Fruit fly (Drosophila melanogaster) whole organism, embryonic: ENCODE data around the gene ph-d.

Experiments used
- Adf1 ChIP-seq: fragments of 200-800 bp; sonication (Bioruptor generic); IDR thresholded peaks from 2 replicates; pipeline ENCODE4 v1.3.6; 2022; ENCODE audit warnings: missing biosample characterization, missing genetic modification characterization
- Antp ChIP-seq: fragments of 200-800 bp; sonication (Bioruptor generic); optimal IDR thresholded peaks from 3 replicates; lab custom pipeline; 2016; ENCODE audit warnings: missing biosample characterization, missing genetic modification characterization
- BtbVII ChIP-seq: fragments of 200-800 bp; sonication (Bioruptor generic); optimal IDR thresholded peaks from 3 replicates; lab custom pipeline; 2017; ENCODE audit warnings: missing biosample characterization, mild to moderate bottlenecking, missing genetic modification characterization
- CG10147 ChIP-seq: fragments of 200-800 bp; sonication (Bioruptor generic); optimal IDR thresholded peaks from 2 replicates; lab custom pipeline; 2019; ENCODE audit warnings: missing biosample characterization, mild to moderate bottlenecking, missing genetic modification characterization, moderate library complexity
- CG1024 ChIP-seq: fragments of 200-800 bp; sonication (Bioruptor generic); IDR thresholded peaks from 2 replicates; pipeline ENCODE4 v1.3.6; 2022; ENCODE audit warnings: missing biosample characterization, missing genetic modification characterization
- CG10321 ChIP-seq: fragments of 200-800 bp; sonication (Bioruptor generic); IDR thresholded peaks from 2 replicates; pipeline ENCODE4 v1.3.6; 2022; ENCODE audit warnings: missing biosample characterization, missing genetic modification characterization
- CG10431 ChIP-seq: fragments of 200-800 bp; sonication (Bioruptor generic); optimal IDR thresholded peaks from 3 replicates; lab custom pipeline; 2018; ENCODE audit warnings: missing biosample characterization, mild to moderate bottlenecking, missing genetic modification characterization
- CG10543 ChIP-seq: fragments of 200-800 bp; sonication (Bioruptor generic); optimal IDR thresholded peaks from 3 replicates; lab custom pipeline; 2017; ENCODE audit warnings: missing biosample characterization, mild to moderate bottlenecking, missing genetic modification characterization, moderate library complexity
- CG11093 ChIP-seq: fragments of 200-800 bp; sonication (Bioruptor generic); IDR thresholded peaks from 3 replicates; pipeline ENCODE4 v1.3.6; 2022; ENCODE audit warnings: missing biosample characterization, missing genetic modification characterization
- CG11398 ChIP-seq: fragments of 200-800 bp; sonication (Bioruptor generic); optimal IDR thresholded peaks from 2 replicates; lab custom pipeline; 2016; ENCODE audit warnings: missing biosample characterization, missing genetic modification characterization
- CG12659 ChIP-seq: fragments of 200-800 bp; sonication (Bioruptor generic); optimal IDR thresholded peaks from 3 replicates; lab custom pipeline; 2017; ENCODE audit warnings: mild to moderate bottlenecking, missing biosample characterization, missing genetic modification reagents, missing genetic modification characterization
- CG18262 ChIP-seq: fragments of 200-800 bp; optimal IDR thresholded peaks from 3 replicates; lab custom pipeline; 2019; ENCODE audit warnings: missing biosample characterization, mild to moderate bottlenecking, missing genetic modification characterization, moderate library complexity
- CG18619 ChIP-seq: fragments of 200-800 bp; sonication (Bioruptor generic); optimal IDR thresholded peaks from 3 replicates; lab custom pipeline; 2017; ENCODE audit warnings: missing biosample characterization, mild to moderate bottlenecking, missing genetic modification characterization
- CG3065 ChIP-seq: fragments of 200-800 bp; sonication (Bioruptor generic); optimal IDR thresholded peaks from 2 replicates; lab custom pipeline; 2016; ENCODE audit warnings: missing biosample characterization, missing genetic modification characterization
- CG31365 ChIP-seq: fragments of 200-800 bp; sonication (Bioruptor generic); optimal IDR thresholded peaks from 2 replicates; lab custom pipeline; 2018; ENCODE audit warnings: missing biosample characterization, mild to moderate bottlenecking, missing genetic modification characterization
- CG32772 ChIP-seq: fragments of 200-800 bp; sonication (Bioruptor generic); IDR thresholded peaks from 2 replicates; pipeline ENCODE4 v1.3.6; 2022; ENCODE audit warnings: missing biosample characterization, missing genetic modification characterization
- CG3281 ChIP-seq: fragments of 200-800 bp; sonication (Bioruptor generic); optimal IDR thresholded peaks from 3 replicates; lab custom pipeline; 2017; ENCODE audit warnings: missing biosample characterization, mild to moderate bottlenecking, missing genetic modification characterization
- CG3407 ChIP-seq: fragments of 200-800 bp; sonication (Bioruptor generic); optimal IDR thresholded peaks from 2 replicates; lab custom pipeline; 2018; ENCODE audit warnings: missing biosample characterization, mild to moderate bottlenecking, missing genetic modification characterization
- CG4820 ChIP-seq: fragments of 200-800 bp; sonication (Bioruptor generic); optimal IDR thresholded peaks from 3 replicates; lab custom pipeline; 2016; ENCODE audit warnings: missing biosample characterization, missing genetic modification characterization
- CG4854 ChIP-seq: fragments of 200-800 bp; sonication (Bioruptor generic); optimal IDR thresholded peaks from 2 replicates; lab custom pipeline; 2016; ENCODE audit warnings: missing biosample characterization, missing genetic modification characterization, inconsistent platforms
- CG6654 ChIP-seq: fragments of 200-800 bp; sonication (Bioruptor generic); optimal IDR thresholded peaks from 2 replicates; lab custom pipeline; 2017; ENCODE audit warnings: missing biosample characterization, mild to moderate bottlenecking, missing genetic modification characterization
- CG7357 ChIP-seq: fragments of 200-800 bp; sonication (Bioruptor generic); IDR thresholded peaks from 3 replicates; pipeline ENCODE4 v1.3.6; 2022; ENCODE audit warnings: missing biosample characterization, missing genetic modification characterization
- CG7839 ChIP-seq: fragments of 200-800 bp; sonication (Bioruptor generic); optimal IDR thresholded peaks from 3 replicates; lab custom pipeline; 2018; ENCODE audit warnings: missing biosample characterization, mild to moderate bottlenecking, missing genetic modification characterization, moderate library complexity
- ERR ChIP-seq: fragments of 200-800 bp; sonication (Bioruptor generic); optimal IDR thresholded peaks from 2 replicates; lab custom pipeline; 2016; ENCODE audit warnings: missing biosample characterization, missing genetic modification characterization
- Gsc ChIP-seq: fragments of 200-800 bp; sonication (Bioruptor generic); IDR thresholded peaks from 2 replicates; pipeline ENCODE4 v1.3.6; 2022; ENCODE audit warnings: missing biosample characterization, missing genetic modification characterization
- H2.0 ChIP-seq: fragments of 200-800 bp; sonication (Bioruptor generic); IDR thresholded peaks from 2 replicates; pipeline ENCODE4 v1.3.6; 2022; ENCODE audit warnings: missing biosample characterization, missing genetic modification characterization
- HHEX ChIP-seq: fragments of 200-800 bp; sonication (Bioruptor generic); optimal IDR thresholded peaks from 3 replicates; lab custom pipeline; 2017; ENCODE audit warnings: missing biosample characterization, mild to moderate bottlenecking, missing genetic modification characterization, missing genetic modification reagents
- HLH3B ChIP-seq: fragments of 200-800 bp; sonication (Bioruptor generic); IDR thresholded peaks from 2 replicates; pipeline ENCODE4 v1.3.6; 2022; ENCODE audit warnings: missing biosample characterization, missing genetic modification characterization
- HLH54F ChIP-seq: fragments of 200-800 bp; sonication (Bioruptor generic); optimal IDR thresholded peaks from 3 replicates; lab custom pipeline; 2016; ENCODE audit warnings: missing biosample characterization, missing genetic modification characterization
- Neu2 ChIP-seq: fragments of 200-800 bp; sonication (Bioruptor generic); optimal IDR thresholded peaks from 3 replicates; lab custom pipeline; 2016; ENCODE audit warnings: missing biosample characterization, missing genetic modification characterization, borderline replicate concordance
- Rfx ChIP-seq: fragments of 200-800 bp; sonication (Bioruptor generic); IDR thresholded peaks from 2 replicates; pipeline ENCODE4 v1.3.6; 2022; ENCODE audit warnings: missing biosample characterization, missing genetic modification characterization
- Usf ChIP-seq: fragments of 200-800 bp; sonication (Bioruptor generic); optimal IDR thresholded peaks from 2 replicates; lab custom pipeline; 2017; ENCODE audit warnings: missing genotype, missing biosample characterization, missing genetic modification characterization
- Vsx1 ChIP-seq: fragments of 200-800 bp; sonication (Bioruptor generic); optimal IDR thresholded peaks from 2 replicates; lab custom pipeline; 2017; ENCODE audit warnings: missing biosample characterization, mild to moderate bottlenecking, missing genetic modification characterization, missing genetic modification reagents
- ac ChIP-seq: fragments of 200-800 bp; sonication (Bioruptor generic); optimal IDR thresholded peaks from 3 replicates; lab custom pipeline; 2017; ENCODE audit warnings: missing biosample characterization, mild to moderate bottlenecking, missing genetic modification characterization
- aop ChIP-seq: fragments of 200-800 bp; sonication (Bioruptor generic); IDR thresholded peaks from 2 replicates; pipeline ENCODE4 v1.3.6; 2022; ENCODE audit warnings: missing biosample characterization, missing genetic modification characterization
- bab2 ChIP-seq: fragments of 200-800 bp; sonication (Bioruptor generic); optimal IDR thresholded peaks from 2 replicates; lab custom pipeline; 2016; ENCODE audit warnings: missing biosample characterization, missing genetic modification characterization
- cg ChIP-seq: fragments of 200-800 bp; sonication (Bioruptor generic); optimal IDR thresholded peaks from 3 replicates; lab custom pipeline; 2019; ENCODE audit warnings: missing biosample characterization, mild to moderate bottlenecking, missing genetic modification characterization, moderate library complexity
- chif ChIP-seq, 2 experiments: fragments of 200-800 bp; sonication (Bioruptor generic); optimal IDR thresholded peaks; 3 replicates each; lab custom pipeline; 2016; ENCODE audit warnings: missing biosample characterization in 2 of 2, missing genetic modification characterization in 2 of 2
- corto ChIP-seq: fragments of 200-800 bp; sonication (Bioruptor generic); optimal IDR thresholded peaks from 2 replicates; lab custom pipeline; 2016; ENCODE audit warnings: missing biosample characterization, mild to moderate bottlenecking, missing genetic modification characterization, moderate library complexity
- dati ChIP-seq: fragments of 200-800 bp; sonication (Bioruptor generic); IDR thresholded peaks from 2 replicates; pipeline ENCODE4 v1.3.6; 2022; ENCODE audit warnings: missing biosample characterization, missing genetic modification characterization
- dimm ChIP-seq: fragments of 200-800 bp; sonication (Bioruptor generic); IDR thresholded peaks from 2 replicates; pipeline ENCODE4 v1.3.6; 2022; ENCODE audit warnings: missing biosample characterization, missing genetic modification characterization
- klu ChIP-seq: fragments of 200-800 bp; sonication (Bioruptor generic); IDR thresholded peaks from 2 replicates; pipeline ENCODE4 v1.3.6; 2022; ENCODE audit warnings: missing biosample characterization, missing genetic modification characterization
- nmo ChIP-seq: fragments of 200-800 bp; sonication (Bioruptor generic); optimal IDR thresholded peaks from 2 replicates; lab custom pipeline; 2018; ENCODE audit warnings: missing biosample characterization, mild to moderate bottlenecking, missing genetic modification characterization, moderate library complexity
- onecut ChIP-seq: fragments of 200-800 bp; sonication (Bioruptor generic); IDR thresholded peaks from 2 replicates; pipeline ENCODE4 v1.3.6; 2022; ENCODE audit warnings: missing biosample characterization, missing genetic modification characterization
- pho ChIP-seq: fragments of 200-800 bp; sonication (Bioruptor generic); optimal IDR thresholded peaks from 2 replicates; lab custom pipeline; 2016; ENCODE audit warnings: missing biosample characterization, missing genetic modification characterization
- pnt ChIP-seq: fragments of 200-800 bp; sonication (Bioruptor generic); optimal IDR thresholded peaks from 3 replicates; lab custom pipeline; 2016; ENCODE audit warnings: missing biosample characterization, missing genetic modification characterization
- sd ChIP-seq: fragments of 200-800 bp; sonication (Bioruptor generic); optimal IDR thresholded peaks from 3 replicates; lab custom pipeline; 2018; ENCODE audit warnings: missing biosample characterization, mild to moderate bottlenecking, missing genetic modification characterization, moderate library complexity
- slbo ChIP-seq: fragments of 200-800 bp; sonication (Bioruptor generic); IDR thresholded peaks from 2 replicates; pipeline ENCODE4 v1.3.6; 2022; ENCODE audit warnings: missing biosample characterization, missing genetic modification characterization
- tna ChIP-seq: fragments of 200-800 bp; sonication (Bioruptor generic); IDR thresholded peaks from 2 replicates; pipeline ENCODE4 v1.3.6; 2022; ENCODE audit warnings: missing biosample characterization, missing genetic modification characterization; ENCODE audit not compliant: partially characterized antibody
- zfh1 ChIP-seq: fragments of 200-800 bp; sonication (Bioruptor generic); IDR thresholded peaks from 3 replicates; pipeline ENCODE4 v1.3.6; 2022; ENCODE audit warnings: missing biosample characterization, missing genetic modification characterization

Gene ph-d

DNA sequence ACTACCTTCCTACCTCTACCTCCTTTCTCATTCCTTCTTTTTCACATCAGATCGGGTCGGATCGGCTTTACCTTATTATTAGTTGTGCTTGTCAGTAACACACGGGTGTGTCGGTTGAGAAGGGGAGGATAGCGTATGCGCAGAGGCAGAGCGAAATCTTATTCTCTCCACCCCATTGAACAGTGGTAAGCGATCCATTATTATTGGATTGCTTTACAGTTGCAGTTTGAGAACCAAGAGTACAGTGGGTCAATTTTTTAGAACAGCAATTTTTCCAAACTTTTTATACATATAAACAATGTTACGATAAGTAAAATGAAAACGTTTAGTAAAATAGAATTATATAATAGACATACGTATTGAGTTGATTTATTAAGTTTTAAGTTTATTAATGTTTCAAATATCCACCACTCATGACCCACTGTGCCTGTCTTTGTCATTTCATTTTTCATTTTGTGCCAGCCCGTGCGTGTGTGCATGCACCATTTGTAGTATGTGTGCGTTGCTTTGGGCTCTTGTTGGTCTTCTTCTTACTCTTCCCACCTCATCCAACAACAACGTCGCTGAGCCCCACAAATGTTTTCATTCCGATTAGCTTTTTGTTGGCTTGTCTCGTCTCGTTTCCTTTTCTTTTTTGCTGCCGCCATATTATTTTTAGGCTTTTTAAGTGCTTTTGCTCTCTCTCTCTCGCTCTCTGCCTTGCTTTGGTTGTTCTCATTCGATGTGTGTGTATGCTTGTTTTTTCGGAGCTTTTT lies 14.7 kb upstream of the ph-d start (continued):
- TF ChIP-seq CG12659 (GFP tag; lab: Kevin White, UChicago) (peak; percentile 98), klu (GFP tag; lab: Robert Waterston, UW) (peak; percentile 98), CG10431 (peak; percentile 98), Usf (GFP tag; lab: Kevin White, UChicago) (peak; percentile 98), Rfx (peak; percentile 99), CG32772 (GFP tag; lab: Robert Waterston, UW) (peak; percentile 98), slbo (GFP tag; lab: Robert Waterston, UW) (peak; percentile 99), Antp (GFP tag; lab: Kevin White, UChicago) (peak; percentile 85), dati (GFP tag; lab: Robert Waterston, UW) (peak; percentile 95), corto (GFP tag; lab: Kevin White, UChicago) (peak; percentile 97), Gsc (GFP tag; lab: Robert Waterston, UW) (peak; percentile 96), CG6654 (GFP tag; lab: Kevin White, UChicago) (peak; percentile 95), HHEX (peak; percentile 99), CG3407 (GFP tag; lab: Kevin White, UChicago) (peak; percentile 98), BtbVII (GFP tag; lab: Kevin White, UChicago) (peak; percentile 99), CG1024 (GFP tag; lab: Robert Waterston, UW) (peak; percentile 93), CG10147 (GFP tag; lab: Kevin White, UChicago) (peak; percentile 99), HLH3B (GFP tag; lab: Robert Waterston, UW) (peak; percentile 99), pho (GFP tag; lab: Kevin White, UChicago) (peak; percentile 96), CG4820 (GFP tag; lab: Kevin White, UChicago) (peak; percentile 98), sd (tag; lab: Kevin White, UChicago) (peak; percentile 90), tna (GFP tag; lab: Robert Waterston, UW) (peak; percentile 66; the same call in 1 of the 2 replicates), CG10543 (peak; percentile 100), onecut (GFP tag; lab: Robert Waterston, UW) (peak; percentile 95), CG4854 (GFP tag; lab: Kevin White, UChicago) (peak; percentile 96), ac (GFP tag; lab: Kevin White, UChicago) (peak; percentile 99), nmo (GFP tag; lab: Kevin White, UChicago) (peak; percentile 99), CG10321 (peak; percentile 80), cg (GFP tag; lab: Kevin White, UChicago) (peak; percentile 65), H2.0 (GFP tag; lab: Robert Waterston, UW) (peak; percentile 98), CG7839 (tag; lab: Kevin White, UChicago) (peak; percentile 99), pnt (GFP tag; lab: Kevin White, UChicago) (peak; percentile 89), Adf1 (GFP tag; lab: Robert Waterston, UW) (peak; percentile 65), CG3065 (GFP tag; lab: Kevin White, UChicago) (peak; percentile 97), CG31365 (tag; lab: Kevin White, UChicago) (peak; percentile 93), HLH54F (GFP tag; lab: Kevin White, UChicago) (peak; percentile 93), CG11398 (GFP tag; lab: Kevin White, UChicago) (peak; percentile 67), CG11093 (GFP tag; lab: Robert Waterston, UW) (peak; percentile 99), Vsx1 (peak; percentile 97), CG18619 (GFP tag; lab: Kevin White, UChicago) (peak; percentile 99), CG7357 (GFP tag; lab: Robert Waterston, UW) (peak; percentile 96), Neu2 (GFP tag; lab: Kevin White, UChicago) (peak; percentile 53), chif (GFP tag; optimal IDR thresholded peaks at IDR 0.05; lab: Kevin White, UChicago) (peak; percentile 94), aop (GFP tag; lab: Robert Waterston, UW) (peak; percentile 54; the same call in 1 of the 2 replicates), ERR (GFP tag; lab: Kevin White, UChicago) (peak; percentile 94), dimm (GFP tag; lab: Robert Waterston, UW) (peak; percentile 96), bab2 (GFP tag; lab: Kevin White, UChicago) (peak; percentile 79), zfh1 (GFP tag; lab: Robert Waterston, UW) (peak; percentile 99), CG3281 (GFP tag; lab: Kevin White, UChicago) (peak; percentile 99), CG18262 (tag; lab: Kevin White, UChicago) (peak; percentile 99)
